ENCODE assay signal across 1 fruit fly cellular context in genomic region chr2L:1709316-1709715, dm6.
TF ChIP-seq lines count a peak whose summit lies in the region.

No protein-coding gene starts in this region.

TF ChIP-seq in whole organism, embryonic, 481 proteins besides CTCF, POLR2A, EP300 and RAD21 (continued from another document):
- TF ChIP-seq twi (tag; optimal IDR thresholded peaks at IDR 0.05; lab: Kevin White, UChicago): no peak
- TF ChIP-seq Doc3 (GFP tag; IDR thresholded peaks at IDR 0.05; lab: Robert Waterston, UW; ENCODE audit: partially characterized antibody): no peak
- TF ChIP-seq gem (tag; optimal IDR thresholded peaks at IDR 0.05; lab: Kevin White, UChicago): no peak
- TF ChIP-seq gsb-n (tag; optimal IDR thresholded peaks at IDR 0.05; lab: Kevin White, UChicago): no peak
